Fruit fly (Drosophila melanogaster) whole organism, pupa: ENCODE data around the gene CG5509.
"Not testable (repeated sequence)": the region's sequence is repeated elsewhere in the genome, so short reads cannot be mapped to it uniquely, and the experiment has no call there.

Source experiments
- CG12605 ChIP-seq: fragments of 200-800 bp; sonication (Bioruptor generic); IDR thresholded peaks from 2 replicates; pipeline ENCODE4 v1.3.6; 2022; ENCODE audit warnings: missing biosample characterization, missing genetic modification characterization
- CG13204 ChIP-seq: fragments of 200-800 bp; sonication (Bioruptor generic); optimal IDR thresholded peaks from 2 replicates; lab custom pipeline; 2018; ENCODE audit warnings: missing biosample characterization, mild to moderate bottlenecking, missing genetic modification characterization, moderate library complexity
- CG14655 ChIP-seq: fragments of 200-800 bp; sonication (Bioruptor generic); optimal IDR thresholded peaks from 3 replicates; lab custom pipeline; 2017; ENCODE audit warnings: mild to moderate bottlenecking, missing biosample characterization, missing genetic modification reagents, missing genetic modification characterization
- CG15710 ChIP-seq: fragments of 200-800 bp; sonication (Bioruptor generic); optimal IDR thresholded peaks from 2 replicates; lab custom pipeline; 2018; ENCODE audit warnings: missing biosample characterization, mild to moderate bottlenecking, missing genetic modification characterization, moderate library complexity
- CG17806 ChIP-seq: fragments of 200-800 bp; sonication (Bioruptor generic); optimal IDR thresholded peaks from 2 replicates; lab custom pipeline; 2018; ENCODE audit warnings: missing biosample characterization, mild to moderate bottlenecking, missing genetic modification characterization, moderate library complexity
- CG34367 ChIP-seq: fragments of 200-800 bp; sonication (Bioruptor generic); optimal IDR thresholded peaks from 2 replicates; lab custom pipeline; 2018; ENCODE audit warnings: missing biosample characterization, mild to moderate bottlenecking, missing genetic modification characterization
- CG4496 ChIP-seq: fragments of 200-800 bp; sonication (Bioruptor generic); IDR thresholded peaks from 3 replicates; pipeline ENCODE4 v1.3.6; 2022; ENCODE audit warnings: missing biosample characterization, missing genetic modification characterization
- EcR ChIP-seq: fragments of 200-800 bp; sonication (Bioruptor generic); optimal IDR thresholded peaks from 3 replicates; lab custom pipeline; 2019; ENCODE audit warnings: missing biosample characterization, missing genetic modification characterization, mild to moderate bottlenecking, moderate library complexity, missing genetic modification reagents
- Ets98B ChIP-seq: fragments of 200-800 bp; sonication (Bioruptor generic); IDR thresholded peaks from 2 replicates; pipeline ENCODE4 v1.3.6; 2022; ENCODE audit warnings: missing biosample characterization, missing genetic modification characterization
- Pif1A ChIP-seq: fragments of 200-800 bp; sonication (Bioruptor generic); optimal IDR thresholded peaks from 3 replicates; lab custom pipeline; 2016; ENCODE audit warnings: missing biosample characterization, missing genetic modification characterization
- Pif1B ChIP-seq: fragments of 200-800 bp; sonication (Bioruptor generic); optimal IDR thresholded peaks from 3 replicates; lab custom pipeline; 2016; ENCODE audit warnings: missing biosample characterization, missing genetic modification characterization
- Snoo ChIP-seq: fragments of 200-800 bp; sonication (Bioruptor generic); optimal IDR thresholded peaks from 3 replicates; lab custom pipeline; 2017; ENCODE audit warnings: missing biosample characterization, mild to moderate bottlenecking, missing genetic modification characterization, inconsistent platforms
- gl ChIP-seq: fragments of 200-800 bp; sonication (Bioruptor generic); optimal IDR thresholded peaks from 2 replicates; lab custom pipeline; 2018; ENCODE audit warnings: missing biosample characterization, mild to moderate bottlenecking, missing genetic modification characterization
- rn ChIP-seq: fragments of 200-800 bp; sonication (Bioruptor generic); IDR thresholded peaks from 2 replicates; pipeline ENCODE4 v1.3.6; 2022; ENCODE audit warnings: missing biosample characterization, missing genetic modification characterization

Gene CG5509

dm6 chr3R:12459879-12460522, 7.7 kb downstream of the CG5509 start, which contains the start of the genes CG5961 and Polr3C:
TSS of gene CG5961 (minus strand) at chr3R:12460294.
TSS of gene Polr3C (plus strand) at chr3R:12460414.
- no peak for TF ChIP-seq Snoo (tag; lab: Kevin White, UChicago)
- no peak for TF ChIP-seq EcR
- no peak for TF ChIP-seq CG34367 (tag; lab: Kevin White, UChicago)
- no peak for TF ChIP-seq Ets98B (GFP tag; lab: Robert Waterston, UW)
- no peak for TF ChIP-seq Pif1B (GFP tag; lab: Kevin White, UChicago)
- TF ChIP-seq rn (GFP tag; lab: Robert Waterston, UW): no peak
- no peak for TF ChIP-seq CG13204
- TF ChIP-seq CG14655: no peak
- TF ChIP-seq Pif1A (GFP tag; lab: Kevin White, UChicago): no peak
- TF ChIP-seq gl (tag; lab: Kevin White, UChicago): no peak
- no peak for TF ChIP-seq CG4496 (GFP tag; lab: Robert Waterston, UW)
- TF ChIP-seq CG17806 (tag; lab: Kevin White, UChicago): no peak

dm6 chr3R:12465198-12465597, 12.9 kb downstream of the CG5509 start, which contains the start of gene CG5608:
TSS of gene CG5608 (minus strand) at chr3R:12465298.
- not testable (repeated sequence) for TF ChIP-seq CG12605; CG4496 (GFP tag; lab: Robert Waterston, UW); CG17806 (tag; lab: Kevin White, UChicago)

- not testable (repeated sequence) for TF ChIP-seq CG14655; CG15710; CG34367 (tag; lab: Kevin White, UChicago)
- TF ChIP-seq, all 21 proteins: peak for 0; not testable (repeated sequence) for 21
These were observed 15.4 kb downstream of the CG5509 start, which contains the start of gene Hsp70Ba for dm6 chr3R:12467675-12468074. TSS of gene Hsp70Ba (minus strand) at chr3R:12467776.

- not testable (repeated sequence) for TF ChIP-seq Snoo (tag; lab: Kevin White, UChicago); gl (tag; lab: Kevin White, UChicago); CG12605
These were observed 49.9 kb downstream of the CG5509 start, which contains the start of gene Hsp70Bbb for dm6 chr3R:12502210-12502609. TSS of gene Hsp70Bbb (plus strand) at chr3R:12502510.
